Fruit fly (Drosophila melanogaster): ENCODE data around the gene CG9801.

CG9801 gene

dm6 chr3R:8787538-8788282 lies 40.2 kb upstream of the CG9801 start:
- no peak for TF ChIP-seq Mnt (GFP tag; optimal IDR thresholded peaks at IDR 0.05)
- TF ChIP-seq Crg-1 (GFP tag; optimal IDR thresholded peaks at IDR 0.05): no peak
- TF ChIP-seq CG7101 (tag; optimal IDR thresholded peaks at IDR 0.05): no peak
- TF ChIP-seq Clk (GFP tag; optimal IDR thresholded peaks at IDR 0.05): no peak
- TF ChIP-seq CG1620 (GFP tag; optimal IDR thresholded peaks at IDR 0.05): no peak
- TF ChIP-seq CG33017 (tag; optimal IDR thresholded peaks at IDR 0.05): no peak
- no peak for TF ChIP-seq CG5204 (GFP tag; optimal IDR thresholded peaks at IDR 0.05)
- TF ChIP-seq CG12768 (GFP tag; optimal IDR thresholded peaks at IDR 0.05): no peak
- no peak for TF ChIP-seq CG11617 (GFP tag; optimal IDR thresholded peaks at IDR 0.05)
- no peak for TF ChIP-seq CG7045 (GFP tag; optimal IDR thresholded peaks at IDR 0.05)
- no peak for TF ChIP-seq CG14711 (tag; optimal IDR thresholded peaks at IDR 0.05)
- no peak for TF ChIP-seq pad (GFP tag; optimal IDR thresholded peaks at IDR 0.05)
- no peak for TF ChIP-seq ovo (GFP tag; optimal IDR thresholded peaks at IDR 0.05)
- no peak for TF ChIP-seq kay (GFP tag; ENCODE audit: borderline replicate concordance)
- TF ChIP-seq cnc (optimal IDR thresholded peaks at IDR 0.05): no peak
- no peak for TF ChIP-seq tj (GFP tag; optimal IDR thresholded peaks at IDR 0.05)
- no peak for TF ChIP-seq bab1 (GFP tag; optimal IDR thresholded peaks at IDR 0.05)
- no peak for TF ChIP-seq toe (GFP tag; optimal IDR thresholded peaks at IDR 0.05)

DNA sequence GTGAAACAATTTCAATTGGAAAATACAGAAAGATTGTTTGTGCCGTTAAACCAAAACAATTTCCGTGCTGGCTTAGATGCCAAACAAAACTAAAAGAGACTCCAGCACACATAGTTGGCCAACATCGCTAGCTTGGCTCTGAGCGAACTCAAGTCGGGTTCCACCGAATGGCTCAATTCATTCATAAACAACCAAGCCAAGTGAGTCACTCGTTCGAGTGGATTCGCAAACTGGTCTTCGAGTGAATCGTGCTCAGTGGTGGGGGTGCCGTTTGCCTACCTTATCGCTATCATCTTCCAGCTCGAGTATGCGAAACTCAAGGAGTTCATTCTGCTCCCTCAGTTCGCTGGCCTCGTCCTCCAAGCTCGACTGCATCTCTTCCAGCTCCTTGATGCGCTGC lies 38.0 kb upstream of the CG9801 start:
- no peak for TF ChIP-seq CG7045 (GFP tag; optimal IDR thresholded peaks at IDR 0.05)
- TF ChIP-seq CG1620 (GFP tag; optimal IDR thresholded peaks at IDR 0.05): no peak
- TF ChIP-seq toe (GFP tag; optimal IDR thresholded peaks at IDR 0.05): no peak
- TF ChIP-seq CG12768 (GFP tag; optimal IDR thresholded peaks at IDR 0.05): no peak
- no peak for TF ChIP-seq CG5204 (GFP tag; optimal IDR thresholded peaks at IDR 0.05)
- TF ChIP-seq Mnt (GFP tag; optimal IDR thresholded peaks at IDR 0.05): no peak
- no peak for TF ChIP-seq CG11617 (GFP tag; optimal IDR thresholded peaks at IDR 0.05)
- no peak for TF ChIP-seq cnc (optimal IDR thresholded peaks at IDR 0.05)
- no peak for TF ChIP-seq bab1 (GFP tag; optimal IDR thresholded peaks at IDR 0.05)
- TF ChIP-seq ovo (GFP tag; optimal IDR thresholded peaks at IDR 0.05): no peak
- TF ChIP-seq cic (GFP tag; optimal IDR thresholded peaks at IDR 0.05): no peak
- TF ChIP-seq Crg-1 (GFP tag; optimal IDR thresholded peaks at IDR 0.05): no peak
- no peak for TF ChIP-seq CG7101 (tag; optimal IDR thresholded peaks at IDR 0.05)

DNA sequence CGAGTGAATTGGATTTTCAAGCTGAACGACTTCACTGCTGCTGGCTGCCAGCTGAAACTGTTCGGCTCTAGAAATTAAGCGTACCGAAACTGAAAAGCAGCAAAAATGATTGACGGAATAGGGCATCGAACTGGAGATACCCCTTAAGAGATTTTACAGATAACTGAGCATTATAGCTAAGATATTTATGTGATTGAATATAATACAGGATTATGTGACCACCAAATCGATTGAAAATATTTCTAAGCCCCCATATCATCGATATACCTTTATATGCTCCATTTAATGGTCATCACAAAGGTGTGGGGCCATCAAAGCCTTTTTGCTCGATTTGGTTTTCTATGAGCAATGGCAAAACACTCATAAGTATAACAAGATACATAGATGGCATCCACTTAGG lies 37.3 kb upstream of the CG9801 start:
- no peak for TF ChIP-seq Crg-1 (GFP tag; optimal IDR thresholded peaks at IDR 0.05)
- TF ChIP-seq CG1620 (GFP tag; optimal IDR thresholded peaks at IDR 0.05): no peak
- no peak for TF ChIP-seq Mnt (GFP tag; optimal IDR thresholded peaks at IDR 0.05)
- TF ChIP-seq toe (GFP tag; optimal IDR thresholded peaks at IDR 0.05): no peak
- no peak for TF ChIP-seq bab1 (GFP tag; optimal IDR thresholded peaks at IDR 0.05)
- TF ChIP-seq pad (GFP tag; optimal IDR thresholded peaks at IDR 0.05): no peak
- TF ChIP-seq cnc (optimal IDR thresholded peaks at IDR 0.05): no peak
- TF ChIP-seq CG7101 (tag; optimal IDR thresholded peaks at IDR 0.05): no peak
- no peak for TF ChIP-seq kay (GFP tag; ENCODE audit: borderline replicate concordance)
- no peak for TF ChIP-seq CG14711 (tag; optimal IDR thresholded peaks at IDR 0.05)
- TF ChIP-seq CG7045 (GFP tag; optimal IDR thresholded peaks at IDR 0.05): no peak
- no peak for TF ChIP-seq Clk (GFP tag; optimal IDR thresholded peaks at IDR 0.05)
- TF ChIP-seq cic (GFP tag; optimal IDR thresholded peaks at IDR 0.05): no peak
- no peak for TF ChIP-seq CG12768 (GFP tag; optimal IDR thresholded peaks at IDR 0.05)
- TF ChIP-seq Hr96 (GFP tag; optimal IDR thresholded peaks at IDR 0.05): no peak
- no peak for TF ChIP-seq ovo (GFP tag; optimal IDR thresholded peaks at IDR 0.05)
- no peak for TF ChIP-seq CG5204 (GFP tag; optimal IDR thresholded peaks at IDR 0.05)

- TF ChIP-seq kay (GFP tag; ENCODE audit: borderline replicate concordance) (no peak), Mnt (GFP tag; optimal IDR thresholded peaks at IDR 0.05) (no peak), cnc (optimal IDR thresholded peaks at IDR 0.05) (no peak), CG7101 (tag; optimal IDR thresholded peaks at IDR 0.05) (no peak), Hr96 (GFP tag; optimal IDR thresholded peaks at IDR 0.05) (no peak), pad (GFP tag; optimal IDR thresholded peaks at IDR 0.05) (no peak), bab1 (GFP tag; optimal IDR thresholded peaks at IDR 0.05) (no peak), Clk (GFP tag; optimal IDR thresholded peaks at IDR 0.05) (no peak), Crg-1 (GFP tag; optimal IDR thresholded peaks at IDR 0.05) (no peak), cic (GFP tag; optimal IDR thresholded peaks at IDR 0.05) (no peak), ovo (GFP tag; optimal IDR thresholded peaks at IDR 0.05) (no peak), CG5204 (GFP tag; optimal IDR thresholded peaks at IDR 0.05) (no peak), CG33017 (tag; optimal IDR thresholded peaks at IDR 0.05) (no peak), CG7045 (GFP tag; optimal IDR thresholded peaks at IDR 0.05) (no peak), CG1620 (GFP tag; optimal IDR thresholded peaks at IDR 0.05) (no peak), CG14711 (tag; optimal IDR thresholded peaks at IDR 0.05) (no peak), CG12768 (GFP tag; optimal IDR thresholded peaks at IDR 0.05) (no peak), tj (GFP tag; optimal IDR thresholded peaks at IDR 0.05) (no peak), CG11617 (GFP tag; optimal IDR thresholded peaks at IDR 0.05) (no peak), toe (GFP tag; optimal IDR thresholded peaks at IDR 0.05) (no peak)
These were observed 33.2 kb upstream of the CG9801 start, which contains the start of gene CG33189 for dm6 chr3R:8780689-8781088. TSS of gene CG33189 (minus strand) at chr3R:8780789.

- TF ChIP-seq Crg-1 (GFP tag; optimal IDR thresholded peaks at IDR 0.05): no peak
- no peak for TF ChIP-seq Clk (GFP tag; optimal IDR thresholded peaks at IDR 0.05)
- TF ChIP-seq Hr96 (GFP tag; optimal IDR thresholded peaks at IDR 0.05): no peak
- no peak for TF ChIP-seq Mnt (GFP tag; optimal IDR thresholded peaks at IDR 0.05)
- no peak for TF ChIP-seq CG12768 (GFP tag; optimal IDR thresholded peaks at IDR 0.05)
- TF ChIP-seq ovo (GFP tag; optimal IDR thresholded peaks at IDR 0.05): no peak
- no peak for TF ChIP-seq CG1620 (GFP tag; optimal IDR thresholded peaks at IDR 0.05)
- TF ChIP-seq CG14711 (tag; optimal IDR thresholded peaks at IDR 0.05): no peak
- no peak for TF ChIP-seq kay (GFP tag; ENCODE audit: borderline replicate concordance)
- no peak for TF ChIP-seq CG7045 (GFP tag; optimal IDR thresholded peaks at IDR 0.05)
- no peak for TF ChIP-seq CG33017 (tag; optimal IDR thresholded peaks at IDR 0.05)
- no peak for TF ChIP-seq cnc (optimal IDR thresholded peaks at IDR 0.05)
- TF ChIP-seq toe (GFP tag; optimal IDR thresholded peaks at IDR 0.05): no peak
- TF ChIP-seq CG7101 (tag; optimal IDR thresholded peaks at IDR 0.05): no peak
These were observed 32.3 kb upstream of the CG9801 start, which contains the start of gene CG33191 for dm6 chr3R:8779823-8780222. TSS of gene CG33191 (minus strand) at chr3R:8779923.

All from whole organism, adult.